Worm (Caenorhabditis elegans) whole organism, L3 larva: ENCODE data around the gene mig-38.

ENCODE experiments used
- ama-1 ChIP-seq: fragments of 150-350 bp; optimal IDR thresholded peaks from 2 replicates; lab custom pipeline; 2018
- egl-27 ChIP-seq: sonication (generic microtip); optimal IDR thresholded peaks from 4 replicates; lab custom pipeline; 2017; ENCODE audit warnings: missing biosample characterization, missing genetic modification reagents, missing genetic modification characterization
- elt-1 ChIP-seq: fragments of 150-350 bp; optimal IDR thresholded peaks from 2 replicates; lab custom pipeline; 2014; ENCODE audit warnings: missing biosample characterization, missing genetic modification characterization
- elt-2 ChIP-seq: sonication (generic microtip); optimal IDR thresholded peaks from 2 replicates; lab custom pipeline; 2016; ENCODE audit warnings: missing genetic modification reagents, mild to moderate bottlenecking, missing genetic modification characterization, missing compliant biosample characterization
- fkh-2 ChIP-seq: fragments of 150-350 bp; optimal IDR thresholded peaks from 2 replicates; lab custom pipeline; 2014; ENCODE audit warnings: missing biosample characterization, missing genetic modification reagents, missing genetic modification characterization
- fos-1 ChIP-seq: fragments of 150-350 bp; optimal IDR thresholded peaks from 2 replicates; lab custom pipeline; 2014; ENCODE audit warnings: missing biosample characterization, missing genetic modification characterization
- lin-39 ChIP-seq: fragments of 150-350 bp; optimal IDR thresholded peaks from 2 replicates; lab custom pipeline; 2018; ENCODE audit warnings: missing biosample characterization, missing genetic modification reagents, missing genetic modification characterization
- mml-1 ChIP-seq: fragments of 150-350 bp; sonication (generic microtip); optimal IDR thresholded peaks from 3 replicates; lab custom pipeline; 2014; ENCODE audit warnings: missing biosample characterization, missing genetic modification characterization
- nfya-1 ChIP-seq: sonication (generic microtip); optimal IDR thresholded peaks from 2 replicates; lab custom pipeline; 2017; ENCODE audit warnings: missing genetic modification characterization, mild to moderate bottlenecking, missing compliant biosample characterization, antibody characterized with exemption, moderate library complexity; ENCODE audit not compliant: insufficient read depth
- nhr-11 ChIP-seq: fragments of 150-350 bp; optimal IDR thresholded peaks from 2 replicates; lab custom pipeline; 2014; ENCODE audit warnings: missing biosample characterization, missing genetic modification characterization
- nhr-23 ChIP-seq: fragments of 150-350 bp; optimal IDR thresholded peaks from 2 replicates; lab custom pipeline; 2014; ENCODE audit warnings: missing biosample characterization, missing genetic modification reagents, missing genetic modification characterization
- nhr-237 ChIP-seq: fragments of 150-350 bp; optimal IDR thresholded peaks from 2 replicates; lab custom pipeline; 2014; ENCODE audit warnings: missing biosample characterization, missing genetic modification characterization

DNA sequence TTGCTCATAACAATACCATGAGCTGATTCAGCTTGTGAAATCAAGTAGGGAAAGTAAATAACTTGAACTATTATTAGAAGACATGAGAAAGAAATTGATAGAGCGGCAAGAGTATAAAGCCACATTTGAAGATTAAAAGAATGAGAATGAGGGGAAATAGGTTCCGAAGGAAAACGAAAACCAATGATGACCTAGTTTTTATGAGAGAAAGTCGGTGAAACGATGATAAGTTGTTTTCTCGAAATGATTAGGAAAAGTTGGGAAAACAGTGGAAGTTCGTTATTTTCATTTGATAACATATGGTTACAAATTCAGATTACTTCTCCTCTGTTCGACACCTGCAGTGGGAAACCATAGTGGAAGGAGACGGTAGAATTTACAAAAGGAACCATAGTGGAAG is 42.2 kb upstream of the mig-38 start, which contains the start of gene col-128:
- TF ChIP-seq fos-1 (no peak), nhr-11 (tag; lab: Kevin White, UChicago) (no peak), mml-1 (tag; lab: Kevin White, UChicago) (no peak), nhr-23 (tag; lab: Kevin White, UChicago) (peak; percentile 42), egl-27 (tag; lab: Kevin White, UChicago) (no peak), ama-1 (lab: Kevin White, UChicago) (no peak), nhr-237 (tag; lab: Kevin White, UChicago) (no peak), elt-2 (tag; lab: Kevin White, UChicago) (no peak), lin-39 (tag; lab: Kevin White, UChicago) (no peak), elt-1 (tag; lab: Kevin White, UChicago) (no peak), fkh-2 (no peak), nfya-1 (tag; lab: Kevin White, UChicago) (no peak)
